Worm (Caenorhabditis elegans): ENCODE data around the gene col-166.

Gene col-166

DNA sequence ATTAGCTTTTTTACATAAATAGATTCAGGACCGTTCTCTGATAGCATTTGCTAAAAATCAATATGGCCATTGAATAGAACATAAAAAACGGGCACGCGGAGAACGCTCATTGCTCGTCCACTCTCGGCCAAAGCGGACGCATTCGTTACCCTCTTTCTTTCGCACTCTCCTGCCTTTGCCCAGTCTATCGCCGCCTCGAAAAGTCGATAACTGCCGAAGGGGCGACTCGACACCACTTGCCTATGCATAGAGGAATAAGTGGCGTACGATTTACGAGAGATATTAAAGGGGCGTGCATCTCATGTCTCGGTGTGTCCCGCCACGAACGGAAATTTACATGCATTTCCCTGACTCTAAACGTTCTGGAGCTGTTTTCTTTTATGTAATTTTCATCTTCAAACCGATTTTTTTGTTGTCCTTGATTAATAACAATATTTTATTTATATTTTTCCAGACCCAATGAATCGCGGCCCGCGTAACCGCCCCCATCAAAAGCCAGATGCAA is 16.6 kb upstream of the col-166 start, which contains the start of gene W05H9.4 (continued):
- TF ChIP-seq odd-2 (tag; optimal IDR thresholded peaks at IDR 0.05): no peak
- no peak for TF ChIP-seq lim-6 (tag; optimal IDR thresholded peaks at IDR 0.05)
- TF ChIP-seq pag-3 (tag; optimal IDR thresholded peaks at IDR 0.05; ENCODE audit: borderline replicate concordance): no peak
- TF ChIP-seq nhr-232 (tag; optimal IDR thresholded peaks at IDR 0.05): no peak
- no peak for TF ChIP-seq ahr-1 (tag; optimal IDR thresholded peaks at IDR 0.05)
- TF ChIP-seq sox-2 (GFP tag; IDR thresholded peaks at IDR 0.05): no peak
- TF ChIP-seq dmd-4 (tag; optimal IDR thresholded peaks at IDR 0.05; ENCODE audit: borderline replicate concordance): no peak
- TF ChIP-seq syd-9 (tag; optimal IDR thresholded peaks at IDR 0.05): no peak
- no peak for TF ChIP-seq rnt-1 (tag; optimal IDR thresholded peaks at IDR 0.05)
- no peak for TF ChIP-seq pax-1 (tag; optimal IDR thresholded peaks at IDR 0.05)
- TF ChIP-seq gmeb-2 (tag; optimal IDR thresholded peaks at IDR 0.05): no peak
- no peak for TF ChIP-seq ttx-3 (tag; optimal IDR thresholded peaks at IDR 0.05)
- TF ChIP-seq unc-55 (GFP tag; optimal IDR thresholded peaks at IDR 0.05): peak; percentile 50
- no peak for TF ChIP-seq ceh-9 (tag; optimal IDR thresholded peaks at IDR 0.05)
- no peak for TF ChIP-seq mec-3 (tag; optimal IDR thresholded peaks at IDR 0.05; ENCODE audit: borderline replicate concordance)
- no peak for TF ChIP-seq elt-4 (tag; optimal IDR thresholded peaks at IDR 0.05)
- TF ChIP-seq ceh-14 (tag; optimal IDR thresholded peaks at IDR 0.05): no peak
- no peak for TF ChIP-seq hlh-15 (tag; optimal IDR thresholded peaks at IDR 0.05)
- no peak for TF ChIP-seq fkh-6 (tag; optimal IDR thresholded peaks at IDR 0.05)
- peak; percentile 30 for TF ChIP-seq unc-42 (tag; optimal IDR thresholded peaks at IDR 0.05)
- peak; percentile 48 for TF ChIP-seq tbx-2 (tag; optimal IDR thresholded peaks at IDR 0.05)
- TF ChIP-seq ceh-48 (tag; optimal IDR thresholded peaks at IDR 0.05): peak; percentile 96
- peak; percentile 43 for TF ChIP-seq ceh-34 (tag; optimal IDR thresholded peaks at IDR 0.05)
- peak; percentile 59 for TF ChIP-seq ceh-31 (tag; optimal IDR thresholded peaks at IDR 0.05)
- TF ChIP-seq pqm-1 (tag; optimal IDR thresholded peaks at IDR 0.05): no peak
- no peak for TF ChIP-seq sox-4 (tag; optimal IDR thresholded peaks at IDR 0.05)
- peak; percentile 38 for TF ChIP-seq ref-2 (tag; optimal IDR thresholded peaks at IDR 0.05)
- no peak for TF ChIP-seq Y22D7AL.16 (tag; optimal IDR thresholded peaks at IDR 0.05)
- TF ChIP-seq ceh-22 (tag; optimal IDR thresholded peaks at IDR 0.05): no peak
- no peak for TF ChIP-seq F13H6.1 (tag; optimal IDR thresholded peaks at IDR 0.05)
- TF ChIP-seq K02D7.2 (tag; optimal IDR thresholded peaks at IDR 0.05): no peak
- TF ChIP-seq ceh-6 (GFP tag; optimal IDR thresholded peaks at IDR 0.05): no peak
- TF ChIP-seq npax-4 (tag; optimal IDR thresholded peaks at IDR 0.05): no peak
- TF ChIP-seq C08G9.2 (tag; optimal IDR thresholded peaks at IDR 0.05): no peak
- no peak for TF ChIP-seq nhr-11 (tag; optimal IDR thresholded peaks at IDR 0.05)
- TF ChIP-seq ztf-16 (tag; optimal IDR thresholded peaks at IDR 0.05): no peak
- no peak for TF ChIP-seq fkh-10 (GFP tag; optimal IDR thresholded peaks at IDR 0.05)
- TF ChIP-seq dve-1 (tag; optimal IDR thresholded peaks at IDR 0.05): no peak
- TF ChIP-seq T23F11.4 (GFP tag; optimal IDR thresholded peaks at IDR 0.05): no peak
- no peak for TF ChIP-seq unc-3 (GFP tag; conservative IDR thresholded peaks at IDR 0.05)
- no peak for TF ChIP-seq unc-3 (tag; optimal IDR thresholded peaks at IDR 0.05)
- TF ChIP-seq hlh-8 (tag; optimal IDR thresholded peaks at IDR 0.05): peak; percentile 31
- TF ChIP-seq ceh-19 (GFP tag; optimal IDR thresholded peaks at IDR 0.05): no peak
- TF ChIP-seq ceh-18 (tag; optimal IDR thresholded peaks at IDR 0.05): no peak
- no peak for TF ChIP-seq unc-86 (tag; optimal IDR thresholded peaks at IDR 0.05)
- TF ChIP-seq pha-4 (tag; optimal IDR thresholded peaks at IDR 0.05): no peak
